Fruit fly (Drosophila melanogaster) whole organism, embryonic: ENCODE results near the gene CG7335.

Experiments
- Adf1 ChIP-seq: fragments of 200-800 bp; sonication (Bioruptor generic); IDR thresholded peaks from 2 replicates; pipeline ENCODE4 v1.3.6; 2022; ENCODE audit warnings: missing biosample characterization, missing genetic modification characterization
- Atf6 ChIP-seq: fragments of 200-800 bp; sonication (Bioruptor generic); IDR thresholded peaks from 2 replicates; pipeline ENCODE4 v1.3.6; 2022; ENCODE audit warnings: missing biosample characterization, missing genetic modification characterization
- C15 ChIP-seq: fragments of 200-800 bp; sonication (Bioruptor generic); IDR thresholded peaks from 3 replicates; pipeline ENCODE4 v1.3.6; 2022; ENCODE audit warnings: missing biosample characterization, missing genetic modification characterization
- CG10654 ChIP-seq: fragments of 200-800 bp; sonication (Bioruptor generic); optimal IDR thresholded peaks from 2 replicates; lab custom pipeline; 2016; ENCODE audit warnings: missing biosample characterization, missing genetic modification characterization
- CG11456 ChIP-seq: fragments of 200-800 bp; sonication (Bioruptor generic); IDR thresholded peaks from 3 replicates; pipeline ENCODE4 v1.3.6; 2022; ENCODE audit warnings: missing biosample characterization, missing genetic modification characterization
- CG12236 ChIP-seq: fragments of 200-800 bp; sonication (Bioruptor generic); optimal IDR thresholded peaks from 2 replicates; lab custom pipeline; 2016; ENCODE audit warnings: missing biosample characterization, missing genetic modification characterization
- CG12299 ChIP-seq: fragments of 200-800 bp; sonication (Bioruptor generic); optimal IDR thresholded peaks from 2 replicates; lab custom pipeline; 2018; ENCODE audit warnings: missing biosample characterization, mild to moderate bottlenecking, missing genetic modification characterization
- CG1233 ChIP-seq: fragments of 200-800 bp; sonication (Bioruptor generic); optimal IDR thresholded peaks from 4 replicates; lab custom pipeline; 2018; ENCODE audit warnings: missing biosample characterization, mild to moderate bottlenecking, missing genetic modification characterization
- CG13424 ChIP-seq: fragments of 200-800 bp; sonication (Bioruptor generic); optimal IDR thresholded peaks from 2 replicates; lab custom pipeline; 2019; ENCODE audit warnings: missing biosample characterization, mild to moderate bottlenecking, missing genetic modification characterization, moderate library complexity
- CG14860 ChIP-seq: fragments of 200-800 bp; sonication (Bioruptor generic); IDR thresholded peaks from 3 replicates; pipeline ENCODE4 v1.3.6; 2022; ENCODE audit warnings: missing biosample characterization, missing genetic modification characterization; ENCODE audit not compliant: partially characterized antibody
- CG16779 ChIP-seq: fragments of 200-800 bp; sonication (Bioruptor generic); IDR thresholded peaks from 2 replicates; pipeline ENCODE4 v1.3.6; 2022; ENCODE audit warnings: missing biosample characterization, missing genetic modification characterization
- CG16815 ChIP-seq: fragments of 200-800 bp; sonication (Bioruptor generic); optimal IDR thresholded peaks from 3 replicates; lab custom pipeline; 2017; ENCODE audit warnings: missing biosample characterization, mild to moderate bottlenecking, missing genetic modification characterization
- CG17829 ChIP-seq: fragments of 200-800 bp; optimal IDR thresholded peaks from 2 replicates; lab custom pipeline; 2019; ENCODE audit warnings: missing biosample characterization, mild to moderate bottlenecking, missing genetic modification characterization, moderate library complexity
- CG32767 ChIP-seq: fragments of 200-800 bp; sonication (Bioruptor generic); IDR thresholded peaks from 2 replicates; pipeline ENCODE4 v1.3.6; 2022; ENCODE audit warnings: missing biosample characterization, missing genetic modification characterization
- CG3838 ChIP-seq: fragments of 200-800 bp; sonication (Bioruptor generic); optimal IDR thresholded peaks from 3 replicates; lab custom pipeline; 2016; ENCODE audit warnings: missing biosample characterization, missing genetic modification characterization
- CG6175 ChIP-seq: fragments of 200-800 bp; sonication (Bioruptor generic); IDR thresholded peaks from 3 replicates; pipeline ENCODE4 v1.3.6; 2022; ENCODE audit warnings: missing biosample characterization, missing genetic modification characterization
- CG6689 ChIP-seq: fragments of 200-800 bp; sonication (Bioruptor generic); IDR thresholded peaks from 2 replicates; pipeline ENCODE4 v1.3.6; 2022; ENCODE audit warnings: missing biosample characterization, missing genetic modification characterization
- CG6813 ChIP-seq: fragments of 200-800 bp; sonication (Bioruptor generic); optimal IDR thresholded peaks from 2 replicates; lab custom pipeline; 2017; ENCODE audit warnings: missing biosample characterization, missing genetic modification characterization, mild to moderate bottlenecking, moderate library complexity, missing genetic modification reagents
- CG7357 ChIP-seq: fragments of 200-800 bp; sonication (Bioruptor generic); IDR thresholded peaks from 3 replicates; pipeline ENCODE4 v1.3.6; 2022; ENCODE audit warnings: missing biosample characterization, missing genetic modification characterization
- CG7786 ChIP-seq: fragments of 200-800 bp; sonication (Bioruptor generic); optimal IDR thresholded peaks from 2 replicates; lab custom pipeline; 2016; ENCODE audit warnings: missing biosample characterization, missing genetic modification characterization
- CG9932 ChIP-seq: fragments of 200-800 bp; sonication (Bioruptor generic); IDR thresholded peaks from 2 replicates; pipeline ENCODE4 v1.3.6; 2022; ENCODE audit warnings: missing biosample characterization, missing genetic modification characterization
- CHES-1-like ChIP-seq: fragments of 200-800 bp; sonication (Bioruptor generic); optimal IDR thresholded peaks from 2 replicates; lab custom pipeline; 2016; ENCODE audit warnings: missing biosample characterization, missing genetic modification characterization
- Camta ChIP-seq: fragments of 200-800 bp; sonication (Bioruptor generic); optimal IDR thresholded peaks from 2 replicates; lab custom pipeline; 2016; ENCODE audit warnings: missing biosample characterization, missing genetic modification characterization
- Dad ChIP-seq: fragments of 200-800 bp; sonication (Bioruptor generic); optimal IDR thresholded peaks from 3 replicates; lab custom pipeline; 2016; ENCODE audit warnings: missing biosample characterization, missing genetic modification characterization
- Dip3 ChIP-seq: fragments of 200-800 bp; sonication (Bioruptor generic); optimal IDR thresholded peaks from 3 replicates; lab custom pipeline; 2016; ENCODE audit warnings: missing biosample characterization, missing genetic modification characterization
- ERR ChIP-seq: fragments of 200-800 bp; sonication (Bioruptor generic); optimal IDR thresholded peaks from 2 replicates; lab custom pipeline; 2016; ENCODE audit warnings: missing biosample characterization, missing genetic modification characterization
- Elba2 ChIP-seq: fragments of 200-800 bp; sonication (Bioruptor generic); optimal IDR thresholded peaks from 3 replicates; lab custom pipeline; 2016; ENCODE audit warnings: missing biosample characterization, missing genetic modification characterization
- Ets65A ChIP-seq: fragments of 200-800 bp; sonication (Bioruptor generic); peaks from one replicate; lab custom pipeline; 2016; ENCODE audit warnings: missing biosample characterization, missing genetic modification characterization
- H2.0 ChIP-seq: fragments of 200-800 bp; sonication (Bioruptor generic); IDR thresholded peaks from 2 replicates; pipeline ENCODE4 v1.3.6; 2022; ENCODE audit warnings: missing biosample characterization, missing genetic modification characterization
- Hand ChIP-seq: fragments of 200-800 bp; sonication (Bioruptor generic); optimal IDR thresholded peaks from 2 replicates; lab custom pipeline; 2017; ENCODE audit warnings: mild to moderate bottlenecking, missing biosample characterization, missing genetic modification reagents, missing genetic modification characterization
- Kr ChIP-seq: fragments of 200-800 bp; sonication (Bioruptor generic); optimal IDR thresholded peaks from 2 replicates; lab custom pipeline; 2017; ENCODE audit warnings: missing biosample characterization, mild to moderate bottlenecking, missing genetic modification characterization
- MBD-R2 ChIP-seq: fragments of 200-800 bp; sonication (Bioruptor generic); IDR thresholded peaks from 2 replicates; pipeline ENCODE4 v1.3.6; 2022; ENCODE audit warnings: missing biosample characterization, missing genetic modification characterization
- Side ChIP-seq: fragments of 200-800 bp; sonication (Bioruptor generic); optimal IDR thresholded peaks from 2 replicates; lab custom pipeline; 2016; ENCODE audit warnings: missing biosample characterization, missing genetic modification characterization
- Usf ChIP-seq: fragments of 200-800 bp; sonication (Bioruptor generic); optimal IDR thresholded peaks from 2 replicates; lab custom pipeline; 2017; ENCODE audit warnings: missing genotype, missing biosample characterization, missing genetic modification characterization
- al ChIP-seq: fragments of 200-800 bp; sonication (Bioruptor generic); IDR thresholded peaks from 2 replicates; pipeline ENCODE4 v1.3.6; 2022; ENCODE audit warnings: missing biosample characterization, missing genetic modification characterization
- ap ChIP-seq: fragments of 200-800 bp; sonication (Bioruptor generic); IDR thresholded peaks from 2 replicates; pipeline ENCODE4 v1.3.6; 2022; ENCODE audit warnings: missing biosample characterization, missing genetic modification characterization
- crc ChIP-seq: fragments of 200-800 bp; sonication (Bioruptor generic); optimal IDR thresholded peaks from 2 replicates; lab custom pipeline; 2016; ENCODE audit warnings: missing biosample characterization, missing genetic modification characterization
- dysf ChIP-seq: fragments of 200-800 bp; sonication (Bioruptor generic); IDR thresholded peaks from 3 replicates; pipeline ENCODE4 v1.3.6; 2022; ENCODE audit warnings: missing biosample characterization, missing genetic modification characterization
- fu2 ChIP-seq: fragments of 200-800 bp; sonication (Bioruptor generic); optimal IDR thresholded peaks from 2 replicates; lab custom pipeline; 2016; ENCODE audit warnings: missing biosample characterization, missing genetic modification characterization
- grn ChIP-seq: fragments of 200-800 bp; sonication (Bioruptor generic); optimal IDR thresholded peaks from 3 replicates; lab custom pipeline; 2017; ENCODE audit warnings: missing biosample characterization, missing genetic modification characterization
- lilli ChIP-seq: fragments of 200-800 bp; sonication (Bioruptor generic); optimal IDR thresholded peaks from 3 replicates; lab custom pipeline; 2016; ENCODE audit warnings: missing biosample characterization, missing genetic modification characterization
- lmd ChIP-seq: fragments of 200-800 bp; sonication (Bioruptor generic); IDR thresholded peaks from 2 replicates; pipeline ENCODE4 v1.3.6; 2022; ENCODE audit warnings: missing biosample characterization, missing genetic modification characterization
- odd ChIP-seq: fragments of 200-800 bp; sonication (Bioruptor generic); optimal IDR thresholded peaks from 2 replicates; lab custom pipeline; 2017; ENCODE audit warnings: missing biosample characterization, mild to moderate bottlenecking, missing genetic modification characterization
- onecut ChIP-seq: fragments of 200-800 bp; sonication (Bioruptor generic); IDR thresholded peaks from 2 replicates; pipeline ENCODE4 v1.3.6; 2022; ENCODE audit warnings: missing biosample characterization, missing genetic modification characterization
- org-1 ChIP-seq: fragments of 200-800 bp; sonication (Bioruptor generic); optimal IDR thresholded peaks from 2 replicates; lab custom pipeline; 2017; ENCODE audit warnings: missing biosample characterization, missing genetic modification characterization
- pan ChIP-seq, 4 experiments: fragments of >200 bp in 3 of 4; fragments of 200-800 bp in 1 of 4; sonication (Bioruptor generic) in 1 of 4; optimal IDR thresholded peaks in 3 of 4; IDR thresholded peaks in 1 of 4; 2 replicates each; pipeline versions ENCODE4 v1.3.6 to Lab custom; 2017 to 2022; ENCODE audit warnings: missing biosample characterization in 2 of 4, missing genetic modification characterization in 2 of 4, mixed read lengths in 1 of 4
- pho ChIP-seq: fragments of 200-800 bp; sonication (Bioruptor generic); optimal IDR thresholded peaks from 2 replicates; lab custom pipeline; 2016; ENCODE audit warnings: missing biosample characterization, missing genetic modification characterization
- run ChIP-seq: fragments of 200-800 bp; sonication (Bioruptor generic); optimal IDR thresholded peaks from 3 replicates; lab custom pipeline; 2018; ENCODE audit warnings: missing biosample characterization, mild to moderate bottlenecking, missing genetic modification characterization
- seq ChIP-seq: fragments of 200-800 bp; sonication (Bioruptor generic); IDR thresholded peaks from 2 replicates; pipeline ENCODE4 v1.3.6; 2022; ENCODE audit warnings: missing biosample characterization, missing genetic modification characterization
- zen ChIP-seq: fragments of 200-800 bp; sonication (Bioruptor generic); optimal IDR thresholded peaks from 3 replicates; lab custom pipeline; 2018; ENCODE audit warnings: missing biosample characterization, mild to moderate bottlenecking, missing genetic modification characterization, moderate library complexity

CG7335 gene

DNA sequence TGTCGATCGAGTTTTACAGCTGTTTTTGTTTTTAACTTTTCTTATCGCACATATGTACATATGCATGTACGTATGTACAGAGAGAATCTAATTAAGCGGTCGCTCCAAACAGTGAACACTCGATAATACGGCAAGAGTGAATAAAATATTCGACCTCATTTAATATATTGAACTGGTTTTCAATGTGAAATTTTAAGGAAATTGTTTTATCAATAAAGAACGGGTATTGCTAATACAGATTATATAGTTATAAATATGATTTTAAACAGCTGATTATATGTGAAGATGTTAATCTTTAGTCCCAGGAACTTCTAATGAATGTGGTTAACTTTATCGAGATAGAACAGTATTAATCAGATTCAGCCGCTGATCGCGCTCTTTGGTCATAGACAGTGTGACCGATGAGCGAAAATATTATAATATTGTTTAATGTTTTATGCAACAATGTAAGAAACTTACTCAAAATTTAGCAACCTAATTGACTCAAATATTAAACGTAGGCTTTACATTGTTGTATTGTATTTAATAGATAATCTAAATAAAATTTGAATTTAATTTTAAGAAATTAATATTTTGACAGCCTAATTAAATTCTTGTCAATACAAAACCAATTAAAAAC lies 7.6 kb upstream of the CG7335 start, which contains the start of gene CG7328 (continued):
- TF ChIP-seq seq (GFP tag; lab: Robert Waterston, UW) = peak; percentile 61
- TF ChIP-seq CG16779 = no peak
- peak; percentile 77 for TF ChIP-seq Atf6 (GFP tag; lab: Robert Waterston, UW)
- TF ChIP-seq Dad (GFP tag; lab: Kevin White, UChicago) = peak; percentile 14
- no peak for TF ChIP-seq CG17829
- peak; percentile 6 for TF ChIP-seq CG12299 (tag; lab: Kevin White, UChicago)
- peak; percentile 39; the same call in 1 of the 2 replicates for TF ChIP-seq CG32767
- peak; percentile 28 for TF ChIP-seq CG6689
- peak; percentile 78 for TF ChIP-seq grn
- no peak for TF ChIP-seq CG1233 (GFP tag; lab: Kevin White, UChicago)
- no peak for TF ChIP-seq Elba2
- peak; percentile 6 for TF ChIP-seq crc (GFP tag; lab: Kevin White, UChicago)
- peak; percentile 37 for TF ChIP-seq CHES-1-like
- peak; percentile 52 for TF ChIP-seq pho (GFP tag; lab: Kevin White, UChicago)
- TF ChIP-seq odd (GFP tag; lab: Kevin White, UChicago) = peak; percentile 33
- peak; percentile 9 for TF ChIP-seq CG6813
- TF ChIP-seq Camta (GFP tag; lab: Kevin White, UChicago) = peak; percentile 4
- TF ChIP-seq dysf = peak; percentile 56; the same call in 2 of the 3 replicates
- peak; percentile 75 for TF ChIP-seq CG9932 (GFP tag; lab: Robert Waterston, UW)
- peak; percentile 76 for TF ChIP-seq CG13424 (tag; lab: Kevin White, UChicago)
- peak; percentile 43 for TF ChIP-seq al (GFP tag; lab: Robert Waterston, UW)
- peak; percentile 36; the same call in 1 of the 3 replicates for TF ChIP-seq CG7357 (GFP tag; lab: Robert Waterston, UW)
- TF ChIP-seq Kr (GFP tag; lab: Kevin White, UChicago) = no peak
- TF ChIP-seq MBD-R2 (GFP tag; lab: Robert Waterston, UW) = peak; percentile 21; the same call in 1 of the 2 replicates
- TF ChIP-seq Dip3 = peak; percentile 63
- TF ChIP-seq CG16815 = peak; percentile 34
- peak; percentile 37 for TF ChIP-seq Hand (GFP tag; lab: Kevin White, UChicago)
- TF ChIP-seq zen (tag; lab: Kevin White, UChicago) = no peak
- no peak for TF ChIP-seq CG14860
- TF ChIP-seq ERR (GFP tag; lab: Kevin White, UChicago) = no peak
- TF ChIP-seq Side (GFP tag; lab: Kevin White, UChicago) = peak; percentile 3
- peak; percentile 33; the same call in 1 of the 2 replicates for TF ChIP-seq Adf1 (GFP tag; lab: Robert Waterston, UW)
- peak; percentile 35 for TF ChIP-seq CG3838
- no peak for TF ChIP-seq CG6175 (GFP tag; lab: Robert Waterston, UW)
- TF ChIP-seq pan (optimal IDR thresholded peaks at IDR 0.05; lab: Kevin White, UChicago) = no peak
- TF ChIP-seq pan (GFP tag; optimal IDR thresholded peaks at IDR 0.05 in 1 of 2, IDR thresholded peaks at IDR 0.05 in 1 of 2) = peak in 1 of 2 experiments; percentile 59
- peak; percentile 6 for TF ChIP-seq run
- TF ChIP-seq Usf (GFP tag; lab: Kevin White, UChicago) = peak; percentile 23
- peak; percentile 8 for TF ChIP-seq CG10654
- 0 out of 3 replicates have a peak, but pooled peaks have one; percentile 54 for TF ChIP-seq CG11456 (GFP tag; lab: Robert Waterston, UW)
- TF ChIP-seq H2.0 (GFP tag; lab: Robert Waterston, UW) = peak; percentile 45; the same call in 1 of the 2 replicates
- 0 out of 3 replicates have a peak, but pooled peaks have one; percentile 14 for TF ChIP-seq C15
- TF ChIP-seq CG7786 (GFP tag; lab: Kevin White, UChicago) = peak; percentile 47
- peak; percentile 7 for TF ChIP-seq CG12236 (GFP tag; lab: Kevin White, UChicago)
- TF ChIP-seq fu2 (GFP tag; lab: Kevin White, UChicago) = peak; percentile 30
- no peak for TF ChIP-seq ap (GFP tag; lab: Robert Waterston, UW)
- TF ChIP-seq lmd (GFP tag; lab: Robert Waterston, UW) = peak; percentile 62; the same call in 1 of the 2 replicates
- TF ChIP-seq lilli (GFP tag; lab: Kevin White, UChicago) = no peak
- peak; percentile 3 for TF ChIP-seq org-1
- TF ChIP-seq Ets65A (GFP tag; lab: Kevin White, UChicago) = peak; percentile 80
- TF ChIP-seq onecut = peak; percentile 18; the same call in 1 of the 2 replicates
